Fruit fly (Drosophila melanogaster) whole organism, prepupa: ENCODE data around the gene CG42750.

Source experiments
- Blimp-1 ChIP-seq: fragments of 200-800 bp; sonication (Bioruptor generic); optimal IDR thresholded peaks from 3 replicates; lab custom pipeline; 2017; ENCODE audit warnings: missing biosample characterization, missing genetic modification characterization, mild to moderate bottlenecking, moderate library complexity, missing genetic modification reagents
- CG10669 ChIP-seq: fragments of 200-800 bp; sonication (Bioruptor generic); optimal IDR thresholded peaks from 3 replicates; lab custom pipeline; 2018; ENCODE audit warnings: missing biosample characterization, mild to moderate bottlenecking, missing genetic modification characterization, moderate library complexity
- CG3032 ChIP-seq: fragments of 200-800 bp; optimal IDR thresholded peaks from 2 replicates; lab custom pipeline; 2019; ENCODE audit warnings: missing biosample characterization, mild to moderate bottlenecking, missing genetic modification characterization, moderate library complexity
- CG6854 ChIP-seq: fragments of 200-800 bp; sonication (Bioruptor generic); optimal IDR thresholded peaks from 2 replicates; lab custom pipeline; 2017; ENCODE audit warnings: missing biosample characterization, mild to moderate bottlenecking, missing genetic modification characterization
- Ets21C ChIP-seq: fragments of 200-800 bp; sonication (Bioruptor generic); optimal IDR thresholded peaks from 3 replicates; lab custom pipeline; 2016; ENCODE audit warnings: missing biosample characterization, missing genetic modification characterization
- Lpt ChIP-seq: fragments of 200-800 bp; sonication (Bioruptor generic); optimal IDR thresholded peaks from 3 replicates; lab custom pipeline; 2016; ENCODE audit warnings: missing biosample characterization, missing genetic modification characterization
- OdsH ChIP-seq: fragments of 200-800 bp; sonication (Bioruptor generic); optimal IDR thresholded peaks from 3 replicates; lab custom pipeline; 2016; ENCODE audit warnings: missing biosample characterization, missing genetic modification characterization
- Sox14 ChIP-seq: fragments of 200-800 bp; sonication (Bioruptor generic); optimal IDR thresholded peaks from 3 replicates; lab custom pipeline; 2016; ENCODE audit warnings: missing biosample characterization, missing genetic modification characterization
- dac ChIP-seq: fragments of 200-800 bp; sonication (Bioruptor generic); optimal IDR thresholded peaks from 2 replicates; lab custom pipeline; 2017; ENCODE audit warnings: missing biosample characterization, mild to moderate bottlenecking, missing genetic modification characterization
- fd59A ChIP-seq: fragments of 200-800 bp; sonication (Bioruptor generic); optimal IDR thresholded peaks from 2 replicates; lab custom pipeline; 2017; ENCODE audit warnings: missing biosample characterization, mild to moderate bottlenecking, missing genetic modification characterization, missing genetic modification reagents
- fd85E ChIP-seq: fragments of 200-800 bp; sonication (Bioruptor generic); optimal IDR thresholded peaks from 3 replicates; lab custom pipeline; 2016; ENCODE audit warnings: missing biosample characterization, missing genetic modification characterization

dm6 chr2L:18149903-18150302 lies 125.7 kb downstream of the CG42750 start:
- TF ChIP-seq dac (no peak), CG3032 (no peak), CG10669 (GFP tag; lab: Kevin White, UChicago) (no peak), fd59A (no peak), Ets21C (GFP tag; lab: Kevin White, UChicago) (no peak), CG6854 (no peak), Blimp-1 (GFP tag; lab: Kevin White, UChicago) (no peak), Lpt (GFP tag; lab: Kevin White, UChicago) (no peak), Sox14 (no peak), fd85E (GFP tag; lab: Kevin White, UChicago) (no peak), OdsH (GFP tag; lab: Kevin White, UChicago) (no peak)
